Fruit fly (Drosophila melanogaster) whole organism, embryonic: ENCODE data around the gene Tsf1.
A peak's percentile ranks its signal among the peaks of the same experiment; 100 is the strongest.

ENCODE experiments used
- Aef1 ChIP-seq: fragments of 200-800 bp; sonication (Bioruptor generic); IDR thresholded peaks from 3 replicates; pipeline ENCODE4 v1.3.6; 2022; ENCODE audit warnings: missing biosample characterization, missing genetic modification characterization
- Antp ChIP-seq: fragments of 200-800 bp; sonication (Bioruptor generic); optimal IDR thresholded peaks from 3 replicates; lab custom pipeline; 2016; ENCODE audit warnings: missing biosample characterization, missing genetic modification characterization
- Bteb2 ChIP-seq: fragments of 200-800 bp; sonication (Bioruptor generic); optimal IDR thresholded peaks from 2 replicates; lab custom pipeline; 2016; ENCODE audit warnings: missing biosample characterization, missing genetic modification characterization
- CG10209 ChIP-seq: fragments of 200-800 bp; sonication (Bioruptor generic); optimal IDR thresholded peaks from 3 replicates; lab custom pipeline; 2017; ENCODE audit warnings: missing biosample characterization, mild to moderate bottlenecking, missing genetic modification characterization, missing genetic modification reagents
- CG12219 ChIP-seq: fragments of 200-800 bp; sonication (Bioruptor generic); optimal IDR thresholded peaks from 3 replicates; lab custom pipeline; 2018; ENCODE audit warnings: missing biosample characterization, mild to moderate bottlenecking, missing genetic modification characterization
- CG14667 ChIP-seq: fragments of 200-800 bp; sonication (Bioruptor generic); IDR thresholded peaks from 2 replicates; pipeline ENCODE4 v1.3.6; 2022; ENCODE audit warnings: missing biosample characterization, missing genetic modification characterization
- CG14965 ChIP-seq: fragments of 200-800 bp; sonication (Bioruptor generic); optimal IDR thresholded peaks from 2 replicates; lab custom pipeline; 2016; ENCODE audit warnings: missing biosample characterization, missing genetic modification characterization, borderline replicate concordance
- CG15696 ChIP-seq: fragments of 200-800 bp; sonication (Bioruptor generic); optimal IDR thresholded peaks from 2 replicates; lab custom pipeline; 2019; ENCODE audit warnings: missing biosample characterization, mild to moderate bottlenecking, missing genetic modification characterization, moderate library complexity
- CG16779 ChIP-seq: fragments of 200-800 bp; sonication (Bioruptor generic); IDR thresholded peaks from 2 replicates; pipeline ENCODE4 v1.3.6; 2022; ENCODE audit warnings: missing biosample characterization, missing genetic modification characterization
- CG17612 ChIP-seq: fragments of 200-800 bp; sonication (Bioruptor generic); IDR thresholded peaks from 2 replicates; pipeline ENCODE4 v1.3.6; 2022; ENCODE audit warnings: missing biosample characterization, missing genetic modification characterization
- CG17912 ChIP-seq: fragments of 200-800 bp; sonication (Bioruptor generic); optimal IDR thresholded peaks from 2 replicates; lab custom pipeline; 2018; ENCODE audit warnings: missing biosample characterization, mild to moderate bottlenecking, missing genetic modification characterization
- CG1792 ChIP-seq: fragments of 200-800 bp; sonication (Bioruptor generic); optimal IDR thresholded peaks from 2 replicates; lab custom pipeline; 2016; ENCODE audit warnings: missing biosample characterization, missing genetic modification characterization
- CG18619 ChIP-seq: fragments of 200-800 bp; sonication (Bioruptor generic); optimal IDR thresholded peaks from 3 replicates; lab custom pipeline; 2017; ENCODE audit warnings: missing biosample characterization, mild to moderate bottlenecking, missing genetic modification characterization
- CG2889 ChIP-seq: fragments of 200-800 bp; sonication (Bioruptor generic); IDR thresholded peaks from 3 replicates; pipeline ENCODE4 v1.3.6; 2022; ENCODE audit warnings: missing biosample characterization, missing genetic modification characterization
- CG3065 ChIP-seq: fragments of 200-800 bp; sonication (Bioruptor generic); optimal IDR thresholded peaks from 2 replicates; lab custom pipeline; 2016; ENCODE audit warnings: missing biosample characterization, missing genetic modification characterization
- CG32772 ChIP-seq: fragments of 200-800 bp; sonication (Bioruptor generic); IDR thresholded peaks from 2 replicates; pipeline ENCODE4 v1.3.6; 2022; ENCODE audit warnings: missing biosample characterization, missing genetic modification characterization
- CG34376 ChIP-seq: fragments of 200-800 bp; sonication (Bioruptor generic); optimal IDR thresholded peaks from 2 replicates; lab custom pipeline; 2018; ENCODE audit warnings: missing biosample characterization, mild to moderate bottlenecking, missing genetic modification characterization
- CG6683 ChIP-seq: fragments of 200-800 bp; sonication (Bioruptor generic); optimal IDR thresholded peaks from 2 replicates; lab custom pipeline; 2017; ENCODE audit warnings: missing biosample characterization, mild to moderate bottlenecking, missing genetic modification characterization, missing genetic modification reagents
- Chrac-16 ChIP-seq: fragments of 200-800 bp; sonication (Bioruptor generic); optimal IDR thresholded peaks from 3 replicates; lab custom pipeline; 2016; ENCODE audit warnings: missing biosample characterization, missing genetic modification characterization
- GATAe ChIP-seq: fragments of 200-800 bp; sonication (Bioruptor generic); conservative IDR thresholded peaks from 2 replicates; pipeline ENCODE4 v1.3.6; 2022; ENCODE audit warnings: missing biosample characterization, missing genetic modification characterization
- HHEX ChIP-seq: fragments of 200-800 bp; sonication (Bioruptor generic); optimal IDR thresholded peaks from 3 replicates; lab custom pipeline; 2017; ENCODE audit warnings: missing biosample characterization, mild to moderate bottlenecking, missing genetic modification characterization, missing genetic modification reagents
- HLH3B ChIP-seq: fragments of 200-800 bp; sonication (Bioruptor generic); IDR thresholded peaks from 2 replicates; pipeline ENCODE4 v1.3.6; 2022; ENCODE audit warnings: missing biosample characterization, missing genetic modification characterization
- HLH4C ChIP-seq: fragments of 200-800 bp; sonication (Bioruptor generic); IDR thresholded peaks from 3 replicates; pipeline ENCODE4 v1.3.6; 2022; ENCODE audit warnings: missing biosample characterization, missing genetic modification characterization; ENCODE audit not compliant: partially characterized antibody
- Hand ChIP-seq: fragments of 200-800 bp; sonication (Bioruptor generic); optimal IDR thresholded peaks from 2 replicates; lab custom pipeline; 2017; ENCODE audit warnings: mild to moderate bottlenecking, missing biosample characterization, missing genetic modification reagents, missing genetic modification characterization
- HmgZ ChIP-seq: fragments of 200-800 bp; sonication (Bioruptor generic); optimal IDR thresholded peaks from 2 replicates; lab custom pipeline; 2018; ENCODE audit warnings: missing biosample characterization, mild to moderate bottlenecking, missing genetic modification characterization
- Lim3 ChIP-seq: fragments of 200-800 bp; sonication (Bioruptor generic); IDR thresholded peaks from 2 replicates; pipeline ENCODE4 v1.3.6; 2022; ENCODE audit warnings: missing biosample characterization, missing genetic modification characterization
- Med ChIP-seq: fragments of 200-800 bp; sonication (Bioruptor generic); peaks from one replicate; lab custom pipeline; 2016; ENCODE audit warnings: missing biosample characterization, missing genetic modification characterization, mild to moderate bottlenecking, inconsistent platforms, moderate library complexity
- NC2α ChIP-seq: fragments of 200-800 bp; sonication (Bioruptor generic); optimal IDR thresholded peaks from 2 replicates; lab custom pipeline; 2016; ENCODE audit warnings: missing biosample characterization, missing genetic modification characterization
- Pdp1 ChIP-seq, 2 experiments: fragments of 200-800 bp; sonication (Bioruptor generic); optimal IDR thresholded peaks; 3 replicates each; lab custom pipeline; 2016; ENCODE audit warnings: missing biosample characterization in 2 of 2, missing genetic modification characterization in 2 of 2, mild to moderate bottlenecking in 1 of 2, moderate library complexity in 1 of 2
- Ptx1 ChIP-seq: fragments of 200-800 bp; sonication (Bioruptor generic); IDR thresholded peaks from 2 replicates; pipeline ENCODE4 v1.3.6; 2022; ENCODE audit warnings: missing biosample characterization, missing genetic modification characterization
- Spps ChIP-seq: fragments of 200-800 bp; sonication (Bioruptor generic); optimal IDR thresholded peaks from 2 replicates; lab custom pipeline; 2018; ENCODE audit warnings: missing biosample characterization, mild to moderate bottlenecking, missing genetic modification characterization
- Xrp1 ChIP-seq: fragments of 200-800 bp; sonication (Bioruptor generic); IDR thresholded peaks from 2 replicates; pipeline ENCODE4 v1.3.6; 2022; ENCODE audit warnings: missing biosample characterization, missing genetic modification characterization
- ap ChIP-seq: fragments of 200-800 bp; sonication (Bioruptor generic); IDR thresholded peaks from 2 replicates; pipeline ENCODE4 v1.3.6; 2022; ENCODE audit warnings: missing biosample characterization, missing genetic modification characterization
- caup ChIP-seq: fragments of 200-800 bp; sonication (Bioruptor generic); optimal IDR thresholded peaks from 3 replicates; lab custom pipeline; 2017; ENCODE audit warnings: missing biosample characterization, mild to moderate bottlenecking, missing genetic modification characterization, moderate library complexity; ENCODE audit not compliant: severe bottlenecking
- dpn ChIP-seq, 2 experiments: fragments of 200-800 bp; sonication (Bioruptor generic); optimal IDR thresholded peaks; 3 replicates each; lab custom pipeline; 2016; ENCODE audit warnings: missing biosample characterization in 2 of 2, missing genetic modification characterization in 2 of 2
- emc ChIP-seq: fragments of 200-800 bp; sonication (Bioruptor generic); optimal IDR thresholded peaks from 2 replicates; lab custom pipeline; 2016; ENCODE audit warnings: missing biosample characterization, missing genetic modification characterization
- ems ChIP-seq: fragments of 200-800 bp; sonication (Bioruptor generic); optimal IDR thresholded peaks from 3 replicates; lab custom pipeline; 2016; ENCODE audit warnings: missing biosample characterization, missing genetic modification characterization
- en ChIP-seq: fragments of 200-800 bp; sonication (Bioruptor generic); optimal IDR thresholded peaks from 2 replicates; lab custom pipeline; 2016; ENCODE audit warnings: missing biosample characterization, missing genetic modification characterization
- fd96Cb ChIP-seq: fragments of 200-800 bp; sonication (Bioruptor generic); optimal IDR thresholded peaks from 2 replicates; lab custom pipeline; 2018; ENCODE audit warnings: missing biosample characterization, mild to moderate bottlenecking, missing genetic modification characterization, moderate library complexity
- fru ChIP-seq: fragments of >200 bp; optimal IDR thresholded peaks from 2 replicates; lab custom pipeline; 2017
- ftz-f1 ChIP-seq: fragments of 200-800 bp; sonication (Bioruptor generic); optimal IDR thresholded peaks from 2 replicates; lab custom pipeline; 2016; ENCODE audit warnings: missing biosample characterization, missing genetic modification characterization
- gem ChIP-seq: fragments of 200-800 bp; sonication (Bioruptor generic); optimal IDR thresholded peaks from 2 replicates; lab custom pipeline; 2019; ENCODE audit warnings: missing biosample characterization, mild to moderate bottlenecking, missing genetic modification characterization, moderate library complexity
- nom ChIP-seq: fragments of 200-800 bp; sonication (Bioruptor generic); optimal IDR thresholded peaks from 2 replicates; lab custom pipeline; 2017; ENCODE audit warnings: missing biosample characterization, missing genetic modification characterization, mild to moderate bottlenecking, moderate library complexity, missing genetic modification reagents
- oc ChIP-seq: fragments of 200-800 bp; sonication (Bioruptor generic); optimal IDR thresholded peaks from 2 replicates; lab custom pipeline; 2018; ENCODE audit warnings: missing biosample characterization, mild to moderate bottlenecking, missing genetic modification characterization, moderate library complexity
- schlank ChIP-seq: fragments of 200-800 bp; sonication (Bioruptor generic); optimal IDR thresholded peaks from 2 replicates; lab custom pipeline; 2018; ENCODE audit warnings: missing biosample characterization, mild to moderate bottlenecking, missing genetic modification characterization
- sim ChIP-seq: fragments of 200-800 bp; sonication (Bioruptor generic); IDR thresholded peaks from 2 replicates; pipeline ENCODE4 v1.3.6; 2022; ENCODE audit warnings: missing biosample characterization, missing genetic modification characterization
- sna ChIP-seq: fragments of 200-800 bp; sonication (Bioruptor generic); IDR thresholded peaks from 2 replicates; pipeline ENCODE4 v1.3.6; 2022; ENCODE audit warnings: missing biosample characterization, missing genetic modification characterization; ENCODE audit not compliant: partially characterized antibody
- stc ChIP-seq: fragments of 200-800 bp; sonication (Bioruptor generic); IDR thresholded peaks from 2 replicates; pipeline ENCODE4 v1.3.6; 2022; ENCODE audit warnings: missing biosample characterization, missing genetic modification characterization
- tna ChIP-seq: fragments of 200-800 bp; sonication (Bioruptor generic); IDR thresholded peaks from 2 replicates; pipeline ENCODE4 v1.3.6; 2022; ENCODE audit warnings: missing biosample characterization, missing genetic modification characterization; ENCODE audit not compliant: partially characterized antibody
- trem ChIP-seq: fragments of 200-800 bp; optimal IDR thresholded peaks from 3 replicates; lab custom pipeline; 2019; ENCODE audit warnings: missing biosample characterization, mild to moderate bottlenecking, missing genetic modification characterization, moderate library complexity
- twi ChIP-seq: fragments of 200-800 bp; optimal IDR thresholded peaks from 2 replicates; lab custom pipeline; 2019; ENCODE audit warnings: missing biosample characterization, mild to moderate bottlenecking, missing genetic modification characterization, moderate library complexity

The Tsf1 gene

dm6 chrX:18356141-18356600, 30.7 kb upstream of the Tsf1 start, which contains the start of gene kairos (continued):
- TF ChIP-seq HHEX (GFP tag; lab: Kevin White, UChicago) = peak; percentile 29
- no peak for TF ChIP-seq nom (GFP tag; lab: Kevin White, UChicago)
- no peak for TF ChIP-seq Chrac-16 (GFP tag; lab: Kevin White, UChicago)
- TF ChIP-seq HLH3B (GFP tag; lab: Robert Waterston, UW) = peak; percentile 40
- TF ChIP-seq twi (tag; lab: Kevin White, UChicago) = no peak
- TF ChIP-seq dpn (GFP tag; optimal IDR thresholded peaks at IDR 0.05; lab: Kevin White, UChicago) = no peak
- peak; percentile 49; the same call in 2 of the 3 replicates for TF ChIP-seq Aef1 (GFP tag; lab: Robert Waterston, UW)
- TF ChIP-seq CG14965 (GFP tag; lab: Kevin White, UChicago) = no peak
- peak; percentile 41; the same call in 1 of the 2 replicates for TF ChIP-seq Ptx1
- no peak for TF ChIP-seq fru (lab: Kevin White, UChicago)
- TF ChIP-seq CG14667 (GFP tag; lab: Robert Waterston, UW) = no peak
- no peak for TF ChIP-seq CG12219 (GFP tag; lab: Kevin White, UChicago)
- no peak for TF ChIP-seq ap (GFP tag; lab: Robert Waterston, UW)
- no peak for TF ChIP-seq Antp (GFP tag; lab: Kevin White, UChicago)
- peak; percentile 16; the same call in 1 of the 2 replicates for TF ChIP-seq CG32772 (GFP tag; lab: Robert Waterston, UW)
- TF ChIP-seq HmgZ (tag; lab: Kevin White, UChicago) = no peak
- TF ChIP-seq ems (GFP tag; lab: Kevin White, UChicago) = no peak
- peak; percentile 40; the same call in 1 of the 2 replicates for TF ChIP-seq Xrp1 (GFP tag; lab: Robert Waterston, UW)
- no peak for TF ChIP-seq GATAe (GFP tag; lab: Robert Waterston, UW)
- no peak for TF ChIP-seq trem (tag; lab: Kevin White, UChicago)
- no peak for TF ChIP-seq CG2889 (GFP tag; lab: Robert Waterston, UW)
- TF ChIP-seq tna = no peak
- TF ChIP-seq CG16779 (GFP tag; lab: Robert Waterston, UW) = no peak
- no peak for TF ChIP-seq CG15696
- no peak for TF ChIP-seq stc (GFP tag; lab: Robert Waterston, UW)
- TF ChIP-seq emc (GFP tag; lab: Kevin White, UChicago) = no peak
- no peak for TF ChIP-seq Pdp1 (GFP tag; optimal IDR thresholded peaks at IDR 0.05; lab: Kevin White, UChicago)
- TF ChIP-seq schlank (tag; lab: Kevin White, UChicago) = no peak
- no peak for TF ChIP-seq CG3065 (GFP tag; lab: Kevin White, UChicago)
- no peak for TF ChIP-seq ftz-f1 (GFP tag; lab: Kevin White, UChicago)
- TF ChIP-seq CG18619 (GFP tag; lab: Kevin White, UChicago) = no peak
- TF ChIP-seq en = no peak
- TF ChIP-seq CG17612 (GFP tag; lab: Robert Waterston, UW) = no peak
- no peak for TF ChIP-seq sna (GFP tag; lab: Robert Waterston, UW)
- TF ChIP-seq CG1792 (GFP tag; lab: Kevin White, UChicago) = no peak
- no peak for TF ChIP-seq gem (tag; lab: Kevin White, UChicago)
- TF ChIP-seq Spps (tag; lab: Kevin White, UChicago) = no peak
- TF ChIP-seq CG10209 (GFP tag; lab: Kevin White, UChicago) = peak; percentile 5
- peak; percentile 70 for TF ChIP-seq Med (GFP tag; lab: Kevin White, UChicago)
- no peak for TF ChIP-seq CG34376 (GFP tag; lab: Kevin White, UChicago)
- no peak for TF ChIP-seq sim (GFP tag; lab: Robert Waterston, UW)
- TF ChIP-seq NC2α = no peak
- TF ChIP-seq caup (GFP tag; lab: Kevin White, UChicago) = peak; percentile 12
- TF ChIP-seq CG6683 (GFP tag; lab: Kevin White, UChicago) = no peak
- no peak for TF ChIP-seq HLH4C (GFP tag; lab: Robert Waterston, UW)
- peak; percentile 32 for TF ChIP-seq fd96Cb (tag; lab: Kevin White, UChicago)
- TF ChIP-seq Lim3 (GFP tag; lab: Robert Waterston, UW) = no peak
- TF ChIP-seq oc (tag; lab: Kevin White, UChicago) = no peak
- TF ChIP-seq Hand = no peak
- no peak for TF ChIP-seq CG17912 (GFP tag; lab: Kevin White, UChicago)
- no peak for TF ChIP-seq Bteb2
